Worm (Caenorhabditis elegans): ENCODE measurements around the gene F40F11.3.

DNA sequence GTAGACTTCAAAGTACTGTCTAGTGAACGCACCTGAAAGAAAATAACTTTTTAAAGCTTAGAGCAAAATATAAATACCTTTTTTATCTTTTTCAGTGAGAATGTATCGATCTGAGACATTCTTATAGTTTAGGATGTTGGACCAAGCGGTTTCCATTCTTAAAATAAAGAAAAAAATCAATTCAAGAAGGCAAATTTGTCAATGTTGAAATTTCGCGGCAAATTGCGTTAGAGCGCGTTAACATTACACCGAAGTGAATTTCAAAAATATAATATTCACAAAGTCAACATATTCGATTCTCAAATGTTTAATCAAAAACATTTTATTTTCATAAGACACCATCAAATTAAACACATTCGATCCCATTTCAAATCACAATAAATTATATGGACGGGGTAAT lies 32.1 kb downstream of the F40F11.3 start, which contains the start of gene F12F6.7:
- TF ChIP-seq med-1 (GFP tag; optimal IDR thresholded peaks at IDR 0.05; ENCODE audit: insufficient read depth), result no peak
- no peak for TF ChIP-seq cog-1 (tag; optimal IDR thresholded peaks at IDR 0.05)
- no peak for TF ChIP-seq ztf-23 (GFP tag; IDR thresholded peaks at IDR 0.05)
- TF ChIP-seq flt-1 (GFP tag; IDR thresholded peaks at IDR 0.05), result no peak
- no peak for TF ChIP-seq T22C8.4 (GFP tag; IDR thresholded peaks at IDR 0.05)
